Worm (Caenorhabditis elegans): ENCODE measurements around the gene cdh-3.

cdh-3 gene

DNA sequence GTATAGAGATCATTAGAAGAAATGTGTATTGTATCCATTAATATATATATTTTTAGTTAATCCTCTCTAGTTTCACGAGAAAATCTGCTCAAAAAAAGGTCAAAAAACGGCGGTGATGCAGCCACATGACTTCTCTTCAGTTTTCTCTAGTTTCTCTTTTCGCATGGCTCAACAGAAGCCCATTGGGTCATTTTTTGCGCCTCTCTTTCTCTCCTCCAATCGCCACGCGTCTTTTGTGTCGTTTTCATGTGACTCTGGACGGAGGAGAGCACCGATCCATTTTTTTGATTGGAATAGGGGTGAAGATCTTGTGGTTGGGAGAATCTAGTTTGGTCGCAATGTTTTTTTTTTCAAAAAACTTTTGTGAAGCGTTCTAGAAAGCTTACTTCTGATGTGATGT lies 33.4 kb downstream of the cdh-3 start (continued):
- no peak for TF ChIP-seq ceh-63 (GFP tag; optimal IDR thresholded peaks at IDR 0.05)
- TF ChIP-seq mdl-1 (tag; optimal IDR thresholded peaks at IDR 0.05): peak in 1 of 2 experiments; percentile 50
- no peak for TF ChIP-seq ets-5 (GFP tag; IDR thresholded peaks at IDR 0.05)
- TF ChIP-seq hlh-17 (GFP tag; optimal IDR thresholded peaks at IDR 0.05; ENCODE audit: borderline replicate concordance): no peak
- no peak for TF ChIP-seq F16B12.6 (tag; optimal IDR thresholded peaks at IDR 0.05)
- TF ChIP-seq efl-1 (optimal IDR thresholded peaks at IDR 0.05): peak; percentile 8 to 32
- TF ChIP-seq efl-1 (GFP tag; optimal IDR thresholded peaks at IDR 0.05 in 1 of 2): peak; percentile 31 to 94
- no peak for TF ChIP-seq nhr-76 (tag; optimal IDR thresholded peaks at IDR 0.05)
- no peak for TF ChIP-seq zag-1 (tag; optimal IDR thresholded peaks at IDR 0.05)
- no peak for TF ChIP-seq sptf-1 (tag; optimal IDR thresholded peaks at IDR 0.05)
- TF ChIP-seq elt-3 (tag; optimal IDR thresholded peaks at IDR 0.05): no peak
- TF ChIP-seq nhr-90 (tag; optimal IDR thresholded peaks at IDR 0.05; ENCODE audit: poor library complexity): no peak
- no peak for TF ChIP-seq egl-13 (tag; optimal IDR thresholded peaks at IDR 0.05)
- TF ChIP-seq unc-130 (tag; optimal IDR thresholded peaks at IDR 0.05): no peak
- TF ChIP-seq fos-1 (tag; optimal IDR thresholded peaks at IDR 0.05): no peak
- peak; percentile 63 to 75 for TF ChIP-seq lsy-2 (tag; optimal IDR thresholded peaks at IDR 0.05)
- TF ChIP-seq mab-9 (GFP tag; IDR thresholded peaks at IDR 0.05): no peak
- no peak for TF ChIP-seq unc-62 (GFP tag; optimal IDR thresholded peaks at IDR 0.05)
- peak; percentile 48; the same call in 1 of the 2 replicates for TF ChIP-seq nhr-19 (GFP tag; conservative IDR thresholded peaks at IDR 0.05)
- peak; percentile 79 for TF ChIP-seq nhr-71 (tag; optimal IDR thresholded peaks at IDR 0.05)
- TF ChIP-seq lin-39 (tag; optimal IDR thresholded peaks at IDR 0.05): no peak
- no peak for TF ChIP-seq ztf-4 (tag; optimal IDR thresholded peaks at IDR 0.05)
- TF ChIP-seq ces-1 (GFP tag; optimal IDR thresholded peaks at IDR 0.05): no peak
- TF ChIP-seq blmp-1 (tag; optimal IDR thresholded peaks at IDR 0.05): no peak
- peak; percentile 59 for TF ChIP-seq mep-1 (tag; optimal IDR thresholded peaks at IDR 0.05)
- no peak for TF ChIP-seq mef-2 (tag; optimal IDR thresholded peaks at IDR 0.05)
- no peak for TF ChIP-seq grh-1 (GFP tag; IDR thresholded peaks at IDR 0.05)
- TF ChIP-seq nhr-28 (tag; optimal IDR thresholded peaks at IDR 0.05): no peak
- TF ChIP-seq ztf-11 (tag; optimal IDR thresholded peaks at IDR 0.05): no peak
- TF ChIP-seq pqm-1 (tag; optimal IDR thresholded peaks at IDR 0.05): no peak
- no peak for TF ChIP-seq nhr-237 (tag; optimal IDR thresholded peaks at IDR 0.05)
- peak; percentile 56 for TF ChIP-seq xbp-1 (tag; optimal IDR thresholded peaks at IDR 0.05)
- TF ChIP-seq vab-15 (tag; optimal IDR thresholded peaks at IDR 0.05): no peak
- no peak for TF ChIP-seq fkh-4 (tag; optimal IDR thresholded peaks at IDR 0.05; ENCODE audit: borderline replicate concordance)
- TF ChIP-seq elt-2 (tag; optimal IDR thresholded peaks at IDR 0.05): no peak
- no peak for TF ChIP-seq unc-98 (GFP tag; IDR thresholded peaks at IDR 0.05)
- no peak for TF ChIP-seq nhr-12 (tag; optimal IDR thresholded peaks at IDR 0.05)
- TF ChIP-seq jun-1 (tag; optimal IDR thresholded peaks at IDR 0.05): no peak
- TF ChIP-seq efl-3 (GFP tag; optimal IDR thresholded peaks at IDR 0.05): no peak

DNA sequence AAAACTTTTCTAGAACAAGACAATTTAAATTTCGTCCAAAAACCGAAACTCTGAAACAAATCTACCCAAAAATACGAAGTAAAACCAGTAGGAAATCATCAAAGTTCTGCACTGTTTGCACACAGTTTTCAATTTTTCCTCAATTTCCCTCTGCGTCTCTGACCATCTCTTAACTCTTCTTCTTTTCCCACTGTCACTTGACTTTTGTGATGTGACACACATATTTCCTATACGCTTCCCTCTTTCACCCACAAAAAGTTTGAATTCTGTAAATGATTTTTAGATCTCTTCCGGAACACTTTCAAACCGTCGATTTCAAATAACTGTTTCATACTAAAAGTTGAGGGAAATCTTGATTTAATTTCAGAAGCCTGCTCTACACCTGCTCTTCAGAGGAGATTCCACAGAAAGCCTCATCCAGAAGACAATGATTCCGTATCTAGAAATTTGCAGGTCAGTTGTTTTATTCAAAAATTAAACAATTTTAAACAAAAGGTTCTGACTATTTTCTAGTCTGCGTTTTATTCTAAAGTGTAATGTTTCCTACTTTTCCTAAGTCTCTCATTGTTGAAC lies 34.8 kb downstream of the cdh-3 start, which contains the start of gene ncl-1:
ncl-1 (plus strand) TSS at position 366 of the 573 bp plus-strand sequence.
- peak; percentile 12 for TF ChIP-seq rnt-1 (tag; optimal IDR thresholded peaks at IDR 0.05)
- peak in 1 of 3 experiments; percentile 27 for TF ChIP-seq dpl-1 (GFP tag; optimal IDR thresholded peaks at IDR 0.05)
- peak; percentile 40 for TF ChIP-seq blmp-1 (tag; optimal IDR thresholded peaks at IDR 0.05)
- TF ChIP-seq lin-35 (GFP tag; optimal IDR thresholded peaks at IDR 0.05): peak; percentile 19 to 54
- TF ChIP-seq mab-9 (GFP tag; IDR thresholded peaks at IDR 0.05): no peak
- TF ChIP-seq unc-130 (tag; optimal IDR thresholded peaks at IDR 0.05): no peak
- TF ChIP-seq lin-14 (GFP tag; optimal IDR thresholded peaks at IDR 0.05): peak; percentile 42
- no peak for TF ChIP-seq nhr-12 (tag; optimal IDR thresholded peaks at IDR 0.05)
- peak; percentile 58 for TF ChIP-seq nhr-85 (tag)
- TF ChIP-seq skn-1 (tag; optimal IDR thresholded peaks at IDR 0.05): peak; percentile 18
- peak in 1 of 2 experiments; percentile 20 for TF ChIP-seq lsy-2 (tag; optimal IDR thresholded peaks at IDR 0.05)
- peak; percentile 7 for TF ChIP-seq mep-1 (tag; optimal IDR thresholded peaks at IDR 0.05)
- TF ChIP-seq grh-1 (GFP tag; IDR thresholded peaks at IDR 0.05): no peak
- no peak for TF ChIP-seq efl-1 (optimal IDR thresholded peaks at IDR 0.05)
- peak in 1 of 2 experiments; percentile 80 for TF ChIP-seq efl-1 (GFP tag; optimal IDR thresholded peaks at IDR 0.05 in 1 of 2)
- peak; percentile 2 for TF ChIP-seq nhr-71 (tag; optimal IDR thresholded peaks at IDR 0.05)
- TF ChIP-seq nhr-19 (GFP tag; conservative IDR thresholded peaks at IDR 0.05): 0 out of 2 replicates have a peak, but pooled peaks have one; percentile 14
- peak; percentile 18 for TF ChIP-seq ama-1 (optimal IDR thresholded peaks at IDR 0.05)
- TF ChIP-seq vab-15 (tag; optimal IDR thresholded peaks at IDR 0.05): no peak
- peak; percentile 19 for TF ChIP-seq elt-2 (tag; optimal IDR thresholded peaks at IDR 0.05)
- TF ChIP-seq nhr-20 (tag; optimal IDR thresholded peaks at IDR 0.05): no peak
- peak; percentile 23 for TF ChIP-seq snu-23 (GFP tag; optimal IDR thresholded peaks at IDR 0.05)

Measured in whole organism, L1 larva.